Fruit fly (Drosophila melanogaster) whole organism, embryonic: ENCODE data around the gene QIL1.

Source experiments
- Antp ChIP-seq: fragments of 200-800 bp; sonication (Bioruptor generic); optimal IDR thresholded peaks from 3 replicates; lab custom pipeline; 2016; ENCODE audit warnings: missing biosample characterization, missing genetic modification characterization
- Atf6 ChIP-seq: fragments of 200-800 bp; sonication (Bioruptor generic); IDR thresholded peaks from 2 replicates; pipeline ENCODE4 v1.3.6; 2022; ENCODE audit warnings: missing biosample characterization, missing genetic modification characterization
- Bteb2 ChIP-seq: fragments of 200-800 bp; sonication (Bioruptor generic); optimal IDR thresholded peaks from 2 replicates; lab custom pipeline; 2016; ENCODE audit warnings: missing biosample characterization, missing genetic modification characterization
- CG10209 ChIP-seq: fragments of 200-800 bp; sonication (Bioruptor generic); optimal IDR thresholded peaks from 3 replicates; lab custom pipeline; 2017; ENCODE audit warnings: missing biosample characterization, mild to moderate bottlenecking, missing genetic modification characterization, missing genetic modification reagents
- CG11560 ChIP-seq: fragments of 200-800 bp; sonication (Bioruptor generic); IDR thresholded peaks from 3 replicates; pipeline ENCODE4 v1.3.6; 2022; ENCODE audit warnings: missing biosample characterization, missing genetic modification characterization
- CG14965 ChIP-seq: fragments of 200-800 bp; sonication (Bioruptor generic); optimal IDR thresholded peaks from 2 replicates; lab custom pipeline; 2016; ENCODE audit warnings: missing biosample characterization, missing genetic modification characterization, borderline replicate concordance
- CG15011 ChIP-seq: fragments of 200-800 bp; sonication (Bioruptor generic); optimal IDR thresholded peaks from 3 replicates; lab custom pipeline; 2018; ENCODE audit warnings: missing biosample characterization, mild to moderate bottlenecking, missing genetic modification characterization
- CG15073 ChIP-seq: fragments of 200-800 bp; sonication (Bioruptor generic); optimal IDR thresholded peaks from 2 replicates; lab custom pipeline; 2016; ENCODE audit warnings: missing biosample characterization, missing genetic modification characterization
- CG1529 ChIP-seq: fragments of 200-800 bp; sonication (Bioruptor generic); optimal IDR thresholded peaks from 3 replicates; lab custom pipeline; 2018; ENCODE audit warnings: missing biosample characterization, missing genetic modification characterization
- CG16863 ChIP-seq: fragments of 200-800 bp; sonication (Bioruptor generic); optimal IDR thresholded peaks from 3 replicates; lab custom pipeline; 2016; ENCODE audit warnings: missing biosample characterization, missing genetic modification characterization
- CG1792 ChIP-seq: fragments of 200-800 bp; sonication (Bioruptor generic); optimal IDR thresholded peaks from 2 replicates; lab custom pipeline; 2016; ENCODE audit warnings: missing biosample characterization, missing genetic modification characterization
- CG2202 ChIP-seq: fragments of 200-800 bp; sonication (Bioruptor generic); optimal IDR thresholded peaks from 2 replicates; lab custom pipeline; 2018; ENCODE audit warnings: missing biosample characterization, mild to moderate bottlenecking, missing genetic modification characterization
- CG4404 ChIP-seq: fragments of 200-800 bp; sonication (Bioruptor generic); IDR thresholded peaks from 2 replicates; pipeline ENCODE4 v1.3.6; 2022; ENCODE audit warnings: missing biosample characterization, missing genetic modification characterization
- CG4730 ChIP-seq: fragments of 200-800 bp; sonication (Bioruptor generic); IDR thresholded peaks from 2 replicates; pipeline ENCODE4 v1.3.6; 2022; ENCODE audit warnings: missing biosample characterization, missing genetic modification characterization
- CG8944 ChIP-seq: fragments of 200-800 bp; sonication (Bioruptor generic); optimal IDR thresholded peaks from 3 replicates; lab custom pipeline; 2016; ENCODE audit warnings: missing biosample characterization, missing genetic modification characterization
- CoRest ChIP-seq: fragments of 200-800 bp; sonication (Bioruptor generic); optimal IDR thresholded peaks from 3 replicates; lab custom pipeline; 2018; ENCODE audit warnings: missing biosample characterization, mild to moderate bottlenecking, missing genetic modification characterization, moderate library complexity
- Deaf1 ChIP-seq: fragments of 200-800 bp; optimal IDR thresholded peaks from 3 replicates; lab custom pipeline; 2019; ENCODE audit warnings: missing biosample characterization, mild to moderate bottlenecking, missing genetic modification characterization, moderate library complexity
- Ets97D ChIP-seq: fragments of 200-800 bp; sonication (Bioruptor generic); optimal IDR thresholded peaks from 3 replicates; lab custom pipeline; 2016; ENCODE audit warnings: missing biosample characterization, missing genetic modification characterization
- Gug ChIP-seq: fragments of 200-800 bp; sonication (Bioruptor generic); IDR thresholded peaks from 4 replicates; pipeline ENCODE4 v1.3.6; 2022; ENCODE audit warnings: missing biosample characterization, missing genetic modification characterization
- H2.0 ChIP-seq: fragments of 200-800 bp; sonication (Bioruptor generic); IDR thresholded peaks from 2 replicates; pipeline ENCODE4 v1.3.6; 2022; ENCODE audit warnings: missing biosample characterization, missing genetic modification characterization
- Hr78 ChIP-seq, 2 experiments: fragments of 200-800 bp in 1 of 2; fragments of >200 bp in 1 of 2; sonication (Bioruptor generic) in 1 of 2; optimal IDR thresholded peaks; 2 replicates each; lab custom pipeline; 2017 to 2019; ENCODE audit warnings: missing biosample characterization in 2 of 2, missing genetic modification characterization in 2 of 2, mild to moderate bottlenecking in 1 of 2, moderate library complexity in 1 of 2
- Jarid2 ChIP-seq: fragments of 200-800 bp; sonication (Bioruptor generic); optimal IDR thresholded peaks from 3 replicates; lab custom pipeline; 2017; ENCODE audit warnings: mild to moderate bottlenecking, missing biosample characterization, missing genetic modification reagents, missing genetic modification characterization
- Lim3 ChIP-seq: fragments of 200-800 bp; sonication (Bioruptor generic); IDR thresholded peaks from 2 replicates; pipeline ENCODE4 v1.3.6; 2022; ENCODE audit warnings: missing biosample characterization, missing genetic modification characterization
- Lpt ChIP-seq: fragments of >200 bp; optimal IDR thresholded peaks from 2 replicates; lab custom pipeline; 2018; ENCODE audit warnings: missing biosample characterization, missing genetic modification characterization
- Mad ChIP-seq: fragments of 200-800 bp; sonication (Bioruptor generic); optimal IDR thresholded peaks from 2 replicates; lab custom pipeline; 2016; ENCODE audit warnings: missing biosample characterization, missing genetic modification characterization
- Max ChIP-seq: fragments of 200-800 bp; sonication (Bioruptor generic); optimal IDR thresholded peaks from 2 replicates; lab custom pipeline; 2016; ENCODE audit warnings: missing biosample characterization, mild to moderate bottlenecking, missing genetic modification characterization
- Oaz ChIP-seq: fragments of 200-800 bp; sonication (Bioruptor generic); IDR thresholded peaks from 2 replicates; pipeline ENCODE4 v1.3.6; 2022; ENCODE audit warnings: missing biosample characterization, missing genetic modification characterization
- Rx ChIP-seq: fragments of 200-800 bp; sonication (Bioruptor generic); IDR thresholded peaks from 2 replicates; pipeline ENCODE4 v1.3.6; 2022; ENCODE audit warnings: missing biosample characterization, missing genetic modification characterization
- Sox100B ChIP-seq: fragments of 200-800 bp; sonication (Bioruptor generic); optimal IDR thresholded peaks from 3 replicates; lab custom pipeline; 2018; ENCODE audit warnings: missing biosample characterization, mild to moderate bottlenecking, missing genetic modification characterization
- Spps ChIP-seq: fragments of 200-800 bp; sonication (Bioruptor generic); optimal IDR thresholded peaks from 2 replicates; lab custom pipeline; 2018; ENCODE audit warnings: missing biosample characterization, mild to moderate bottlenecking, missing genetic modification characterization
- ash1 ChIP-seq: fragments of 200-800 bp; sonication (Bioruptor generic); optimal IDR thresholded peaks from 2 replicates; lab custom pipeline; 2018; ENCODE audit warnings: missing biosample characterization, mild to moderate bottlenecking, missing genetic modification characterization
- bsh ChIP-seq, 2 experiments: fragments of 200-800 bp; sonication (Bioruptor generic); optimal IDR thresholded peaks; 2 replicates each; lab custom pipeline; 2017 to 2018; ENCODE audit warnings: mild to moderate bottlenecking in 2 of 2, missing biosample characterization in 2 of 2, missing genetic modification characterization in 2 of 2, moderate library complexity in 1 of 2
- btn ChIP-seq: fragments of 200-800 bp; sonication (Bioruptor generic); optimal IDR thresholded peaks from 2 replicates; lab custom pipeline; 2016; ENCODE audit warnings: missing biosample characterization, missing genetic modification characterization
- corto ChIP-seq: fragments of 200-800 bp; sonication (Bioruptor generic); optimal IDR thresholded peaks from 2 replicates; lab custom pipeline; 2016; ENCODE audit warnings: missing biosample characterization, mild to moderate bottlenecking, missing genetic modification characterization, moderate library complexity
- croc ChIP-seq: fragments of 200-800 bp; sonication (Bioruptor generic); conservative IDR thresholded peaks from 3 replicates; pipeline ENCODE4 v1.3.6; 2022; ENCODE audit warnings: missing biosample characterization, missing genetic modification characterization
- crol ChIP-seq: fragments of 200-800 bp; sonication (Bioruptor generic); IDR thresholded peaks from 2 replicates; pipeline ENCODE4 v1.3.6; 2022; ENCODE audit warnings: missing biosample characterization, missing genetic modification characterization
- disco-r ChIP-seq: fragments of 200-800 bp; sonication (Bioruptor generic); optimal IDR thresholded peaks from 2 replicates; lab custom pipeline; 2016; ENCODE audit warnings: missing biosample characterization, missing genetic modification characterization
- eve ChIP-seq, 2 experiments: fragments of >200 bp; optimal IDR thresholded peaks; 2 replicates each; lab custom pipeline; 2017; ENCODE audit warnings: missing biosample characterization in 2 of 2, missing genetic modification characterization in 2 of 2
- exex ChIP-seq: fragments of 200-800 bp; sonication (Bioruptor generic); optimal IDR thresholded peaks from 4 replicates; lab custom pipeline; 2018; ENCODE audit warnings: missing biosample characterization, mild to moderate bottlenecking, missing genetic modification characterization, moderate library complexity
- grau ChIP-seq: fragments of 200-800 bp; optimal IDR thresholded peaks from 3 replicates; lab custom pipeline; 2019; ENCODE audit warnings: missing biosample characterization, mild to moderate bottlenecking, missing genetic modification characterization, moderate library complexity
- hb ChIP-seq: fragments of 200-800 bp; sonication (Bioruptor generic); IDR thresholded peaks from 3 replicates; pipeline ENCODE4 v1.3.6; 2022; ENCODE audit warnings: missing biosample characterization, missing genetic modification characterization; ENCODE audit not compliant: partially characterized antibody
- hbn ChIP-seq: fragments of 200-800 bp; sonication (Bioruptor generic); IDR thresholded peaks from 2 replicates; pipeline ENCODE4 v1.3.6; 2022; ENCODE audit warnings: missing biosample characterization, missing genetic modification characterization; ENCODE audit not compliant: partially characterized antibody
- ken ChIP-seq: fragments of 200-800 bp; sonication (Bioruptor generic); IDR thresholded peaks from 3 replicates; pipeline ENCODE4 v1.3.6; 2022; ENCODE audit warnings: missing biosample characterization, missing genetic modification characterization
- kni ChIP-seq: fragments of 200-800 bp; sonication (Bioruptor generic); optimal IDR thresholded peaks from 3 replicates; lab custom pipeline; 2017; ENCODE audit warnings: mild to moderate bottlenecking, missing biosample characterization, missing genetic modification reagents, missing genetic modification characterization
- peb ChIP-seq: fragments of 200-800 bp; sonication (Bioruptor generic); IDR thresholded peaks from 2 replicates; pipeline ENCODE4 v1.3.6; 2022; ENCODE audit warnings: missing biosample characterization, missing genetic modification characterization
- pfk ChIP-seq: fragments of 200-800 bp; sonication (Bioruptor generic); optimal IDR thresholded peaks from 2 replicates; lab custom pipeline; 2018; ENCODE audit warnings: missing biosample characterization, mild to moderate bottlenecking, missing genetic modification characterization, moderate library complexity
- sisA ChIP-seq: fragments of 200-800 bp; sonication (Bioruptor generic); IDR thresholded peaks from 2 replicates; pipeline ENCODE4 v1.3.6; 2022; ENCODE audit warnings: missing biosample characterization, missing genetic modification characterization
- stwl ChIP-seq: fragments of 200-800 bp; sonication (Bioruptor generic); optimal IDR thresholded peaks from 3 replicates; lab custom pipeline; 2018; ENCODE audit warnings: missing biosample characterization, mild to moderate bottlenecking, missing genetic modification characterization, moderate library complexity
- tx ChIP-seq: fragments of 200-800 bp; sonication (Bioruptor generic); optimal IDR thresholded peaks from 2 replicates; lab custom pipeline; 2016; ENCODE audit warnings: missing biosample characterization, missing genetic modification characterization
- wdn ChIP-seq: fragments of 200-800 bp; sonication (Bioruptor generic); IDR thresholded peaks from 2 replicates; pipeline ENCODE4 v1.3.6; 2022; ENCODE audit warnings: missing biosample characterization, missing genetic modification characterization
- yki ChIP-seq: fragments of >200 bp; optimal IDR thresholded peaks from 3 replicates; lab custom pipeline; 2018
- zfh2 ChIP-seq: fragments of 200-800 bp; sonication (Bioruptor generic); optimal IDR thresholded peaks from 2 replicates; lab custom pipeline; 2016; ENCODE audit warnings: missing biosample characterization, missing genetic modification characterization

QIL1 gene

dm6 chr3L:17433555-17433954 is 32.2 kb upstream of the QIL1 start, which contains the start of the genes Coq4 and CG32176 (continued):
- TF ChIP-seq hb (GFP tag; lab: Robert Waterston, UW) = peak; percentile 44; the same call in 1 of the 3 replicates
- TF ChIP-seq CG10209 (GFP tag; lab: Kevin White, UChicago) = peak; percentile 97
- peak; percentile 76 for TF ChIP-seq kni (GFP tag; lab: Kevin White, UChicago)
- no peak for TF ChIP-seq yki (lab: Kevin White, UChicago)
- peak; percentile 93 for TF ChIP-seq Spps (tag; lab: Kevin White, UChicago)
- TF ChIP-seq Deaf1 (tag; lab: Kevin White, UChicago) = peak; percentile 81
- peak; percentile 49 for TF ChIP-seq pfk (GFP tag; lab: Kevin White, UChicago)
- TF ChIP-seq Gug (GFP tag; lab: Robert Waterston, UW) = peak; percentile 99
- TF ChIP-seq Lim3 = peak; percentile 86
- 0 out of 2 replicates have a peak, but pooled peaks have one; percentile 39 for TF ChIP-seq hbn (GFP tag; lab: Robert Waterston, UW)
- TF ChIP-seq ash1 (GFP tag; lab: Kevin White, UChicago) = peak; percentile 91
- TF ChIP-seq sisA (GFP tag; lab: Robert Waterston, UW) = peak; percentile 99
- TF ChIP-seq eve (GFP tag; optimal IDR thresholded peaks at IDR 0.05; lab: Kevin White, UChicago) = peak; percentile 30 to 97
- TF ChIP-seq CG8944 (GFP tag; lab: Kevin White, UChicago) = peak; percentile 99
- TF ChIP-seq exex (tag; lab: Kevin White, UChicago) = peak; percentile 83
- TF ChIP-seq croc = peak; percentile 95
- TF ChIP-seq Atf6 = peak; percentile 97
- TF ChIP-seq Oaz = peak; percentile 97
- TF ChIP-seq CG15011 (GFP tag; lab: Kevin White, UChicago) = peak; percentile 88
- TF ChIP-seq Rx = peak; percentile 97
- TF ChIP-seq zfh2 (GFP tag; lab: Kevin White, UChicago) = peak; percentile 99
- peak; percentile 93 for TF ChIP-seq CG1529
- TF ChIP-seq Lpt = no peak
- peak; percentile 98 for TF ChIP-seq H2.0 (GFP tag; lab: Robert Waterston, UW)
- peak; percentile 95 for TF ChIP-seq Ets97D (GFP tag; lab: Kevin White, UChicago)
- TF ChIP-seq Hr78 (GFP tag; optimal IDR thresholded peaks at IDR 0.05; lab: Kevin White, UChicago) = no peak
- peak; percentile 96 for TF ChIP-seq CG1792 (GFP tag; lab: Kevin White, UChicago)
- TF ChIP-seq CG2202 (tag; lab: Kevin White, UChicago) = peak; percentile 95
- TF ChIP-seq disco-r (GFP tag; lab: Kevin White, UChicago) = peak; percentile 96
- peak; percentile 78 for TF ChIP-seq stwl (tag; lab: Kevin White, UChicago)
- TF ChIP-seq tx (GFP tag; lab: Kevin White, UChicago) = peak; percentile 98
- peak; percentile 98 for TF ChIP-seq CG16863 (GFP tag; lab: Kevin White, UChicago)
- TF ChIP-seq Mad = peak; percentile 99
- TF ChIP-seq corto = peak; percentile 90
- TF ChIP-seq Max (GFP tag; lab: Kevin White, UChicago) = peak; percentile 98
- TF ChIP-seq CG4730 = peak; percentile 97
- peak; percentile 97 for TF ChIP-seq grau (tag; lab: Kevin White, UChicago)
- TF ChIP-seq CG14965 (GFP tag; lab: Kevin White, UChicago) = peak; percentile 71
- TF ChIP-seq CoRest (tag; lab: Kevin White, UChicago) = peak; percentile 98
- TF ChIP-seq Antp = peak; percentile 98
- peak; percentile 89 for TF ChIP-seq CG15073 (GFP tag; lab: Kevin White, UChicago)
- TF ChIP-seq ken (GFP tag; lab: Robert Waterston, UW) = peak; percentile 98
- peak; percentile 98 for TF ChIP-seq Bteb2 (GFP tag; lab: Kevin White, UChicago)
- peak; percentile 84 for TF ChIP-seq Jarid2 (GFP tag; lab: Kevin White, UChicago)
- TF ChIP-seq Sox100B (GFP tag; lab: Kevin White, UChicago) = peak; percentile 93
- peak; percentile 73 to 98 for TF ChIP-seq bsh (GFP tag; optimal IDR thresholded peaks at IDR 0.05; lab: Kevin White, UChicago)
- peak; percentile 96 for TF ChIP-seq peb
- TF ChIP-seq wdn = peak; percentile 98
- peak; percentile 69 for TF ChIP-seq crol (GFP tag; lab: Robert Waterston, UW)
- peak; percentile 89 for TF ChIP-seq CG11560 (tag; lab: Robert Waterston, UW)
- peak; percentile 96 for TF ChIP-seq CG4404
- TF ChIP-seq btn (GFP tag; lab: Kevin White, UChicago) = peak; percentile 94
